Fruit fly (Drosophila melanogaster) whole organism, adult: Measurements from ENCODE around the gene Kaz-m1.

Source experiments
- CG11617 ChIP-seq: fragments of 200-800 bp; sonication (Bioruptor generic); optimal IDR thresholded peaks from 2 replicates; lab custom pipeline; 2017; ENCODE audit warnings: mild to moderate bottlenecking, missing biosample characterization, missing genetic modification reagents, missing genetic modification characterization
- CG14711 ChIP-seq: fragments of 200-800 bp; sonication (Bioruptor generic); optimal IDR thresholded peaks from 2 replicates; lab custom pipeline; 2018; ENCODE audit warnings: missing biosample characterization, mild to moderate bottlenecking, missing genetic modification characterization, moderate library complexity
- CG1620 ChIP-seq: fragments of 200-800 bp; sonication (Bioruptor generic); optimal IDR thresholded peaks from 2 replicates; lab custom pipeline; 2016; ENCODE audit warnings: missing biosample characterization, missing genetic modification characterization
- CG5204 ChIP-seq: fragments of 200-800 bp; sonication (Bioruptor generic); optimal IDR thresholded peaks from 2 replicates; lab custom pipeline; 2016; ENCODE audit warnings: missing biosample characterization, missing genetic modification characterization
- Clk ChIP-seq: fragments of 200-800 bp; sonication (Bioruptor generic); optimal IDR thresholded peaks from 2 replicates; lab custom pipeline; 2017; ENCODE audit warnings: missing biosample characterization, missing genetic modification characterization
- kay ChIP-seq: fragments of 200-800 bp; sonication (Bioruptor generic); peaks from one replicate; lab custom pipeline; 2016; ENCODE audit warnings: missing biosample characterization, missing genetic modification characterization, borderline replicate concordance
- ovo ChIP-seq: fragments of 200-800 bp; sonication (Bioruptor generic); optimal IDR thresholded peaks from 2 replicates; lab custom pipeline; 2016; ENCODE audit warnings: missing biosample characterization, missing genetic modification characterization
- pad ChIP-seq: fragments of 200-800 bp; sonication (Bioruptor generic); optimal IDR thresholded peaks from 3 replicates; lab custom pipeline; 2017; ENCODE audit warnings: missing biosample characterization, missing genetic modification characterization, mild to moderate bottlenecking, moderate library complexity, missing genetic modification reagents
- tj ChIP-seq: fragments of 200-800 bp; sonication (Bioruptor generic); optimal IDR thresholded peaks from 3 replicates; lab custom pipeline; 2017; ENCODE audit warnings: missing biosample characterization, mild to moderate bottlenecking, missing genetic modification characterization, moderate library complexity

dm6 chr3R:26036153-26037144 is 21.9 kb downstream of the Kaz-m1 start:
- no peak for TF ChIP-seq CG11617 (GFP tag; lab: Kevin White, UChicago)
- no peak for TF ChIP-seq kay (GFP tag; lab: Kevin White, UChicago)
- no peak for TF ChIP-seq pad (GFP tag; lab: Kevin White, UChicago)
- TF ChIP-seq tj (GFP tag; lab: Kevin White, UChicago): no peak
- no peak for TF ChIP-seq CG14711 (tag; lab: Kevin White, UChicago)
- no peak for TF ChIP-seq CG5204
- no peak for TF ChIP-seq CG1620
- no peak for TF ChIP-seq Clk
- TF ChIP-seq ovo (GFP tag; lab: Kevin White, UChicago): no peak
